Fruit fly (Drosophila melanogaster): Measurements from ENCODE around the gene galla-2.

galla-2 gene

DNA sequence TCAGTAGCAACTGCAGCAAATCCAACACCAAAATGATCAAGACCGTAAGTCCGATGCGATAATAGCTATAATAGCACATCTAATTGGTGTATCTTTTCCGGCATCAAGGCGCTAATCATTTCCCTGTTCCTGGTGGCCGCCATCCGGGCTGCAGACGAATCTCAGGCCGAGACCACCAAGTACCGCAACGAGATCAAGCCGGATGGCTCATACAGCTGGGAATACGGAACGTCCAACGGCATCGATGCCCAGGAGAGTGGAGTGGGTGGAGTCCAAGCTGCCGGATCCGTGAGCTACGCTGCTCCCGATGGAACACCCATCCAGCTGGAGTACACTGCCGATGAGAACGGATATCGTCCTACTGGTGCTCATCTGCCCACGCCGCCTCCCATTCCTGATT lies 11.5 kb downstream of the galla-2 start, which contains the start of gene Cpr67Fb:
Gene Cpr67Fb, plus strand, starts transcription at position 15 of the 400 bp plus-strand sequence.
- TF ChIP-seq ttk (optimal IDR thresholded peaks at IDR 0.05): no peak
- no peak for TF ChIP-seq psq (optimal IDR thresholded peaks at IDR 0.05)
- TF ChIP-seq insv (optimal IDR thresholded peaks at IDR 0.05): no peak
- no peak for TF ChIP-seq Myc (optimal IDR thresholded peaks at IDR 0.05)
- no peak for TF ChIP-seq Sin3A (optimal IDR thresholded peaks at IDR 0.05)
- no peak for TF ChIP-seq h (optimal IDR thresholded peaks at IDR 0.05)

dm6 chr3L:10896923-10897322 lies 14.2 kb downstream of the galla-2 start:
- TF ChIP-seq ttk (optimal IDR thresholded peaks at IDR 0.05) (no peak), insv (optimal IDR thresholded peaks at IDR 0.05) (no peak), h (optimal IDR thresholded peaks at IDR 0.05) (no peak), Sin3A (optimal IDR thresholded peaks at IDR 0.05) (no peak)

- TF ChIP-seq h (optimal IDR thresholded peaks at IDR 0.05) (no peak), ttk (optimal IDR thresholded peaks at IDR 0.05) (no peak), Myc (optimal IDR thresholded peaks at IDR 0.05) (no peak), insv (optimal IDR thresholded peaks at IDR 0.05) (no peak), Sin3A (optimal IDR thresholded peaks at IDR 0.05) (no peak), psq (optimal IDR thresholded peaks at IDR 0.05) (no peak)
These were observed 15.0 kb downstream of the galla-2 start for dm6 chr3L:10897534-10898255.

DNA sequence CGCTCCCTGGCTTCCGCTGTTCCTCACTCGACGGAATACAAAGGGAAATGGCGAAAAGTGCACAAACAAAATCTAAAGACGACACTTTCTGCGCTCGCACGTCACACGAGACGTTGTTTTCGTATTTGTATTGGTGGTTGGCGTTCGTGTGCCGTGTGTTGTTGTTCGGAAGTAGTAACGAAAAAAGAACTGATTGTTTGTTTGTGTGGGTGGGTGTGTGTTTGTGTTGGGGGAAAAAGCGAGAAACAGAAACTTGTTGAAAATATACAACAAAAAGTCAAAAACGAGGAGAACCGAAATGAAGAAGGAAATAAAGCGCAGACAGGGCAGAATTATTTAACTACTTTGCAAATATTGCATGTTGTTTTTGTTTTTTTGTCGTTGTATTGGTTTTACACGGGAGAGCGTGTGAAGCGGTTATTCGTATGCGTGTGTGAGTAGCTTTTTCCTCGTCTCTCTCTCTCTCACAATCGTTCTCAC lies 15.6 kb downstream of the galla-2 start:
- TF ChIP-seq insv (optimal IDR thresholded peaks at IDR 0.05) (no peak), Myc (optimal IDR thresholded peaks at IDR 0.05) (no peak), Sin3A (optimal IDR thresholded peaks at IDR 0.05) (no peak), h (optimal IDR thresholded peaks at IDR 0.05) (no peak), ttk (optimal IDR thresholded peaks at IDR 0.05) (no peak), psq (optimal IDR thresholded peaks at IDR 0.05) (no peak)

DNA sequence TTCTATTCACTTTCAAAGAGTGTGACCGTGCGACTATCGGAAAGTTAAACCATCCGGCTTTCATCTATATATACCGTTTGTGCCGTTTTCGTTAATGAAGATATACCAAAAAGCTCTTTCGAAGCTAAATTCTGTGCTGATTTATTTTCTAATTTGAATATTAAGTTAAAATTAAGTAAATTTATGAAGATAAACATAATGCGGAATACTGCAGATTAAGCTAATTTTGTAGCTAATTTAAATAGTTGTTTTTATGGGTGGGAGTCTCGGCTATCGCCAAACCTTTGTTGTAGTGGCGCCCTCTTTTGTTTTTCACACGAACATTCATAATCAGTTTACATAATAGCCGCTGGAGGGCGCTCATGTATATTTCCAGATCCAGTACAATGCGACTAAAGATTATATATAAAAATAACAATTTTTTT lies 16.4 kb downstream of the galla-2 start, which contains the start of gene Aps:
Gene Aps, minus strand, starts transcription at position 37 of the 425 bp plus-strand sequence.
- TF ChIP-seq Sin3A (optimal IDR thresholded peaks at IDR 0.05) (no peak), psq (optimal IDR thresholded peaks at IDR 0.05) (no peak), insv (optimal IDR thresholded peaks at IDR 0.05) (no peak), ttk (optimal IDR thresholded peaks at IDR 0.05) (no peak), h (optimal IDR thresholded peaks at IDR 0.05) (no peak), Myc (optimal IDR thresholded peaks at IDR 0.05) (no peak)

DNA sequence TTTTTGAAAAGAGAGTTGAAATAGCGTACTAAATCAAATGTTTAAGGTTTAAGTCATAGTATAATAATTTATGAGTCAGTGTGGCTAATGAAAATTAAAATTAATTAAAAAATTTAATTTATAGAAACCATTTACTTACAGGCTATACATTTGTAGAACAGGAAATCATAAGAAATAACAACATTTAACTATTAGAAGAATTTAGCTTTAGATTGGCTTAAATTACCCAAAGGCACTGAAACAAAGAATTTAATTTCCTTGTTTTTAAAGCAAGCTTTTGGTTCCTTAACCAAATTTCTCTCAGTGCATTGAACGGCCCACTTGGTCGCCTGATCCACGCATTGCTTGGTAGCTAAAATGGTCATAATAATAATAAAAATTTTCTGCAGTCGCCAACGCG lies 20.8 kb downstream of the galla-2 start:
- TF ChIP-seq h (optimal IDR thresholded peaks at IDR 0.05): no peak

dm6 chr3L:10904770-10905169 lies 22.1 kb downstream of the galla-2 start:
- no peak for TF ChIP-seq insv (optimal IDR thresholded peaks at IDR 0.05)
- TF ChIP-seq ttk (optimal IDR thresholded peaks at IDR 0.05): no peak
- TF ChIP-seq h (optimal IDR thresholded peaks at IDR 0.05): no peak
- TF ChIP-seq Myc (optimal IDR thresholded peaks at IDR 0.05): no peak
- no peak for TF ChIP-seq psq (optimal IDR thresholded peaks at IDR 0.05)
- TF ChIP-seq Sin3A (optimal IDR thresholded peaks at IDR 0.05): no peak

DNA sequence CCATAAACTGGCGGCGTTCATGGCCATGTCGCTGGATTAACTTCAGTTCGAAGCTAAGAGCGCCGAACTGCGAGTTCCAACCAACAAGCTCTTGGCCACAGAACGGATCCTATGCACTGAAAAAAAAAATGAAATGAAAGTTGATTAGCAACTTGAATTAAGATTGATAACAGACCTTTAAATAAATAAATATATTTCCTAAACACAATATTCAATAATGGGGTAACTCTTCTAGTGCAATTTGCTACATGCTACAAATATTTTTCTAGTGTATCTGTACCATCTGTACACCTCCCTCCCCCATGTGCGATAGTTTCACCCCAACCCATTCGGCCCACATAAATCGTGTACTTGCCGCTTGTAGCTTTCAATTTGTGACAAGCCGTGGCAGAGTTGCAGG lies 26.9 kb downstream of the galla-2 start:
- no peak for TF ChIP-seq h (optimal IDR thresholded peaks at IDR 0.05)
- TF ChIP-seq ttk (optimal IDR thresholded peaks at IDR 0.05): no peak
- TF ChIP-seq insv (optimal IDR thresholded peaks at IDR 0.05): no peak
- TF ChIP-seq Myc (optimal IDR thresholded peaks at IDR 0.05): no peak
- TF ChIP-seq Sin3A (optimal IDR thresholded peaks at IDR 0.05): no peak
- no peak for TF ChIP-seq psq (optimal IDR thresholded peaks at IDR 0.05)

DNA sequence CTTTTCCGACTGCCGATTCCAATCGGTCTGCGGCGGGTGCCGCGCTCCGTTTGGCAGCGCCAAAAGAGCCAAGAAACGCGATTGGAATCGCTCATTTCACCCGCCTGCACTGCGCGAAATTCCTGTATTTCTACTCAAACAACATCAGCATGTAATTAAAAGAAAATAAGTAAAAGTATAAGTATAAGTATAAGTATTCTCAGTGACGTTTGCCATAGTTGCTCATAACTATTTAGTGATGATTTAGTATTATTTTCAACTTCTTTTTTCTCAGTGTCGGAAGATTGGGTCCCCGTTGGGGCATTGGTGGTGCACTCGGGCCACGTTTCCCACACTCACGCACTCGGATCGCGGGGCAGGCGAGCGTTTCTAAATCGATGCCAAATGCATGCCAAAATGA lies 30.5 kb downstream of the galla-2 start:
- TF ChIP-seq h (optimal IDR thresholded peaks at IDR 0.05) (no peak), Sin3A (optimal IDR thresholded peaks at IDR 0.05) (no peak), insv (optimal IDR thresholded peaks at IDR 0.05) (no peak), psq (optimal IDR thresholded peaks at IDR 0.05) (no peak), Myc (optimal IDR thresholded peaks at IDR 0.05) (no peak), ttk (optimal IDR thresholded peaks at IDR 0.05) (no peak)

DNA sequence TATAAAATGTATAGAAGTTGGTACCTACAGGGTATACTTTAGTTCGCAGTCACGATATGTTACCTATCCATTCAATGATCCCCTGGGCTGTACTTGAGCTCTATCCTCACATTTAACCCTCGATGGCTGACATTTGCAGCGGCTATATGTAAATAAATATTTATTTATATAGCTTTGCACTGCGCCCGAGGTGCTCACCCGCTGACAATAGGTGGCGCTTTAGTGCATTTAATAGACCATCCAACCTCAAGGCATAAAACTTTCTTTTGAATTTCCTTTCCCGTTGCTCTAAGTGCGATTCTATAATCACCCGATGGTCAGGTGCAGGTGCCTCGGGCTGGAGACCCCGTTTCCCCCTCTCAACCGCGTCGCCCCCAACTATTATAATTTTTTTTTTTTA lies 34.6 kb downstream of the galla-2 start:
- no peak for TF ChIP-seq psq (optimal IDR thresholded peaks at IDR 0.05)
- no peak for TF ChIP-seq h (optimal IDR thresholded peaks at IDR 0.05)
- no peak for TF ChIP-seq insv (optimal IDR thresholded peaks at IDR 0.05)
- TF ChIP-seq ttk (optimal IDR thresholded peaks at IDR 0.05): no peak
- no peak for TF ChIP-seq Sin3A (optimal IDR thresholded peaks at IDR 0.05)
- no peak for TF ChIP-seq Myc (optimal IDR thresholded peaks at IDR 0.05)

DNA sequence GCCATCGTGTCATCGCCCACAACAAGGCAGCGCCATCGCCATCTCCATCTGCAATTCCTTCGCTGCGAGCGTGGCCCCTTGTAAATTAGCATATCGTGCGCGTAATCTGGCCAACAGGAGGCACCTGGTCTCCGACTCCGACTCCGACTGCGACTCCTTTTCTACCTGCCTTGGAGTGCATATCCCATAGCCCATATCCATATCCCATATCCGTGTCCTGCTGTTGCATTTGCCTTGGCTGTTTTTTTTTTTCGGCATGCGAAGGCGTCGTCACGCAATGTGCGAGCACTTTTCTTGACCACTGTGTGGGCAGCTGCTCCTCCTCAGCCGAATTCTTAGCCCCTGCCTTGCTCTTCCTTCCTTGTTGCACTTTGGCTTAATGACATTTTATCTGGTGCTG lies 35.8 kb downstream of the galla-2 start:
- no peak for TF ChIP-seq Sin3A (optimal IDR thresholded peaks at IDR 0.05)
- TF ChIP-seq h (optimal IDR thresholded peaks at IDR 0.05): no peak
- no peak for TF ChIP-seq ttk (optimal IDR thresholded peaks at IDR 0.05)
- TF ChIP-seq psq (optimal IDR thresholded peaks at IDR 0.05): no peak
- no peak for TF ChIP-seq Myc (optimal IDR thresholded peaks at IDR 0.05)
- TF ChIP-seq insv (optimal IDR thresholded peaks at IDR 0.05): no peak

- no peak for TF ChIP-seq insv (optimal IDR thresholded peaks at IDR 0.05)
- TF ChIP-seq psq (optimal IDR thresholded peaks at IDR 0.05): no peak
- TF ChIP-seq Sin3A (optimal IDR thresholded peaks at IDR 0.05): no peak
- no peak for TF ChIP-seq Myc (optimal IDR thresholded peaks at IDR 0.05)
- no peak for TF ChIP-seq ttk (optimal IDR thresholded peaks at IDR 0.05)
These were observed 40.3 kb downstream of the galla-2 start for dm6 chr3L:10922973-10923372.

DNA sequence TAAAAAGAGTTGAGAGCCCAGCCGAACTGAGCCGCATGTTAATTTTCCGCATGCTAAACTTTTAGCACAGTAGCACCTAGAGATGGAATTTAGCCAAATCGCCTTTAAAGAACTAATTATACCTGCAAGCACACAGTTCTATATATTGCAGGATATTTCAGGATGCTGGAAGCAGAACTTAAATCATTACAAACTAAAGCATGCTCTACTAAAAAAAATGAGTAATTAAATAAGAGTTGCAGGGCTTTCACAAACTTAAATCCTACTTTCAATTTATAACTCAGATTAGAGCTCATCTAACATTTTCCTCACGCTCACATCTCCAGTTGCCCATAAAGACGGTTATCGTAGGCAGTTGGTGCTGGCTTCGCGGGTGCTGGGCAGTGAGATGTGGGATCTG lies 42.0 kb downstream of the galla-2 start:
- no peak for TF ChIP-seq psq (optimal IDR thresholded peaks at IDR 0.05)
- no peak for TF ChIP-seq Sin3A (optimal IDR thresholded peaks at IDR 0.05)
- TF ChIP-seq h (optimal IDR thresholded peaks at IDR 0.05): no peak
- TF ChIP-seq ttk (optimal IDR thresholded peaks at IDR 0.05): no peak
- TF ChIP-seq Myc (optimal IDR thresholded peaks at IDR 0.05): no peak

Measured in Kc167 (cell line).